Worm (Caenorhabditis elegans) whole organism, L4/young adult: ENCODE data around the gene arrd-16.

ENCODE experiments used
- W03F9.2 ChIP-seq: fragments of 150-350 bp; optimal IDR thresholded peaks from 2 replicates; lab custom pipeline; 2014; ENCODE audit warnings: missing biosample characterization, missing genetic modification characterization
- dao-5 ChIP-seq: sonication (generic microtip); optimal IDR thresholded peaks from 2 replicates; lab custom pipeline; 2016; ENCODE audit warnings: missing genotype, missing genetic modification characterization, moderate library complexity, missing compliant biosample characterization
- him-1 ChIP-seq: sonication (generic microtip); optimal IDR thresholded peaks from 2 replicates; lab custom pipeline; 2016; ENCODE audit warnings: missing genotype, missing genetic modification reagents, missing genetic modification characterization, missing compliant biosample characterization

The arrd-16 gene

ce11 chrIII:12484432-12484831, at the start of gene arrd-16:
TSS of gene arrd-16 (plus strand) at chrIII:12484732.
- TF ChIP-seq dao-5 (tag; lab: Kevin White, UChicago) (no peak), him-1 (tag; lab: Kevin White, UChicago) (no peak), W03F9.2 (tag; lab: Kevin White, UChicago) (no peak)

- no peak for TF ChIP-seq W03F9.2 (tag; lab: Kevin White, UChicago)
- no peak for TF ChIP-seq dao-5 (tag; lab: Kevin White, UChicago)
- no peak for TF ChIP-seq him-1 (tag; lab: Kevin White, UChicago)
Observed at ce11 chrIII:12436215-12436614, 48.3 kb upstream of the arrd-16 start, which contains the start of gene fbxa-218. TSS of gene fbxa-218 (plus strand) at chrIII:12436515.

- no peak for TF ChIP-seq him-1 (tag; lab: Kevin White, UChicago)
- TF ChIP-seq dao-5 (tag; lab: Kevin White, UChicago): no peak
- TF ChIP-seq W03F9.2 (tag; lab: Kevin White, UChicago): no peak
Observed at ce11 chrIII:12437020-12437419, 47.5 kb upstream of the arrd-16 start.

- no peak for TF ChIP-seq W03F9.2 (tag; lab: Kevin White, UChicago)
- TF ChIP-seq him-1 (tag; lab: Kevin White, UChicago): no peak
- no peak for TF ChIP-seq dao-5 (tag; lab: Kevin White, UChicago)
Observed at ce11 chrIII:12439056-12439455, 45.5 kb upstream of the arrd-16 start.

- TF ChIP-seq dao-5 (tag; lab: Kevin White, UChicago) (no peak), him-1 (tag; lab: Kevin White, UChicago) (no peak), W03F9.2 (tag; lab: Kevin White, UChicago) (no peak)
Observed at ce11 chrIII:12443880-12444279, 40.7 kb upstream of the arrd-16 start.

- no peak for TF ChIP-seq dao-5 (tag; lab: Kevin White, UChicago)
- TF ChIP-seq W03F9.2 (tag; lab: Kevin White, UChicago): no peak
- TF ChIP-seq him-1 (tag; lab: Kevin White, UChicago): no peak
Observed at ce11 chrIII:12445223-12445622, 39.3 kb upstream of the arrd-16 start.

- TF ChIP-seq him-1 (tag; lab: Kevin White, UChicago) (no peak), W03F9.2 (tag; lab: Kevin White, UChicago) (no peak), dao-5 (tag; lab: Kevin White, UChicago) (no peak)
Observed at ce11 chrIII:12445991-12446502, 38.5 kb upstream of the arrd-16 start, which contains the start of gene Y49E10.18. TSS of gene Y49E10.18 (minus strand) at chrIII:12446106.

- TF ChIP-seq dao-5 (tag; lab: Kevin White, UChicago) (no peak), him-1 (tag; lab: Kevin White, UChicago) (no peak), W03F9.2 (tag; lab: Kevin White, UChicago) (peak; percentile 71)
Observed at ce11 chrIII:12453315-12453714, 31.2 kb upstream of the arrd-16 start, which contains the start of gene ani-1. TSS of gene ani-1 (minus strand) at chrIII:12453375.

ce11 chrIII:12453785-12454184, 30.7 kb upstream of the arrd-16 start:
- no peak for TF ChIP-seq him-1 (tag; lab: Kevin White, UChicago)
- no peak for TF ChIP-seq W03F9.2 (tag; lab: Kevin White, UChicago)
- no peak for TF ChIP-seq dao-5 (tag; lab: Kevin White, UChicago)

- TF ChIP-seq dao-5 (tag; lab: Kevin White, UChicago) (no peak), him-1 (tag; lab: Kevin White, UChicago) (no peak), W03F9.2 (tag; lab: Kevin White, UChicago) (no peak)
Observed at ce11 chrIII:12455651-12456420, 28.7 kb upstream of the arrd-16 start.

ce11 chrIII:12456801-12457647, 27.5 kb upstream of the arrd-16 start, which contains the start of the genes scav-3 and Y49E10.21:
TSS of gene scav-3 (minus strand) at chrIII:12456850.
TSS of gene Y49E10.21 (plus strand) at chrIII:12457597.
- peak; percentile 44 for TF ChIP-seq W03F9.2 (tag; lab: Kevin White, UChicago)
- TF ChIP-seq him-1 (tag; lab: Kevin White, UChicago): no peak

- TF ChIP-seq dao-5 (tag; lab: Kevin White, UChicago) (no peak), him-1 (tag; lab: Kevin White, UChicago) (no peak), W03F9.2 (tag; lab: Kevin White, UChicago) (no peak)
Observed at ce11 chrIII:12458970-12459369, 25.6 kb upstream of the arrd-16 start.

ce11 chrIII:12466310-12466709, 18.2 kb upstream of the arrd-16 start, which contains the start of gene pstk-1:
TSS of gene pstk-1 (plus strand) at chrIII:12466610.
- no peak for TF ChIP-seq W03F9.2 (tag; lab: Kevin White, UChicago)
- no peak for TF ChIP-seq dao-5 (tag; lab: Kevin White, UChicago)
- TF ChIP-seq him-1 (tag; lab: Kevin White, UChicago): no peak
